Worm (Caenorhabditis elegans) whole organism, late embryonic: ENCODE data around the gene T23B7.3.
A peak's percentile ranks its signal among the peaks of the same experiment; 100 is the strongest.

Experiments used
- F13H6.1 ChIP-seq: sonication (generic microtip); optimal IDR thresholded peaks from 2 replicates; lab custom pipeline; 2016; ENCODE audit warnings: missing genetic modification characterization, missing compliant biosample characterization
- T23F11.4 ChIP-seq: fragments of 200-800 bp; sonication (Bioruptor generic); optimal IDR thresholded peaks from 2 replicates; lab custom pipeline; 2018; ENCODE audit warnings: mild to moderate bottlenecking, missing genetic modification characterization, missing compliant biosample characterization
- ahr-1 ChIP-seq: sonication (generic microtip); optimal IDR thresholded peaks from 2 replicates; lab custom pipeline; 2016; ENCODE audit warnings: missing genetic modification characterization, missing compliant biosample characterization
- ama-1 ChIP-seq: fragments of 150-350 bp; optimal IDR thresholded peaks from 2 replicates; lab custom pipeline; 2014
- ceh-2 ChIP-seq: sonication (generic microtip); optimal IDR thresholded peaks from 2 replicates; lab custom pipeline; 2016; ENCODE audit warnings: missing genotype, missing genetic modification characterization, missing compliant biosample characterization
- ceh-31 ChIP-seq: sonication (generic microtip); optimal IDR thresholded peaks from 2 replicates; lab custom pipeline; 2016; ENCODE audit warnings: missing genetic modification characterization, missing compliant biosample characterization
- ceh-34 ChIP-seq: sonication (generic microtip); optimal IDR thresholded peaks from 2 replicates; lab custom pipeline; 2016; ENCODE audit warnings: mild to moderate bottlenecking, missing genetic modification characterization, missing compliant biosample characterization
- ceh-45 ChIP-seq: fragments of 200-800 bp; sonication (Bioruptor generic); IDR thresholded peaks from 2 replicates; pipeline ENCODE4 v1.3.6; 2022; ENCODE audit warnings: missing genetic modification reagents, missing genetic modification characterization, missing compliant biosample characterization
- ceh-6 ChIP-seq: fragments of 200-800 bp; sonication (Bioruptor generic); optimal IDR thresholded peaks from 2 replicates; lab custom pipeline; 2018; ENCODE audit warnings: mild to moderate bottlenecking, missing genetic modification characterization, missing compliant biosample characterization
- ceh-9 ChIP-seq: sonication (generic microtip); optimal IDR thresholded peaks from 2 replicates; lab custom pipeline; 2016; ENCODE audit warnings: mild to moderate bottlenecking, missing genetic modification characterization, inconsistent platforms, missing compliant biosample characterization
- che-1 ChIP-seq: sonication (generic microtip); optimal IDR thresholded peaks from 2 replicates; lab custom pipeline; 2016; ENCODE audit warnings: mild to moderate bottlenecking, missing genetic modification characterization, missing compliant biosample characterization
- dmd-4 ChIP-seq: sonication (generic microtip); optimal IDR thresholded peaks from 2 replicates; lab custom pipeline; 2016; ENCODE audit warnings: borderline replicate concordance, missing genetic modification characterization, missing compliant biosample characterization
- elt-2 ChIP-seq: sonication (generic microtip); optimal IDR thresholded peaks from 2 replicates; lab custom pipeline; 2016; ENCODE audit warnings: missing genetic modification reagents, missing genetic modification characterization, missing compliant biosample characterization
- elt-4 ChIP-seq: sonication (generic microtip); optimal IDR thresholded peaks from 2 replicates; lab custom pipeline; 2016; ENCODE audit warnings: missing genetic modification characterization, missing compliant biosample characterization
- ets-4 ChIP-seq: sonication (generic microtip); optimal IDR thresholded peaks from 2 replicates; lab custom pipeline; 2016; ENCODE audit warnings: missing genetic modification characterization, missing compliant biosample characterization
- eyg-1 ChIP-seq: sonication (generic microtip); optimal IDR thresholded peaks from 2 replicates; lab custom pipeline; 2016; ENCODE audit warnings: missing genotype, missing genetic modification characterization, missing compliant biosample characterization
- gmeb-2 ChIP-seq: sonication (generic microtip); optimal IDR thresholded peaks from 2 replicates; lab custom pipeline; 2016; ENCODE audit warnings: missing genetic modification characterization, inconsistent platforms, missing compliant biosample characterization
- hlh-30 ChIP-seq: sonication (generic microtip); optimal IDR thresholded peaks from 2 replicates; lab custom pipeline; 2017; ENCODE audit warnings: antibody characterized with exemption, missing genetic modification characterization, missing compliant biosample characterization; ENCODE audit not compliant: insufficient read depth
- hlh-6 ChIP-seq: sonication (generic microtip); optimal IDR thresholded peaks from 2 replicates; lab custom pipeline; 2016; ENCODE audit warnings: missing genotype, missing genetic modification characterization, missing compliant biosample characterization
- hlh-8 ChIP-seq: sonication (generic microtip); optimal IDR thresholded peaks from 2 replicates; lab custom pipeline; 2016; ENCODE audit warnings: missing genotype, missing genetic modification characterization, missing compliant biosample characterization
- lim-6 ChIP-seq: sonication (generic microtip); optimal IDR thresholded peaks from 2 replicates; lab custom pipeline; 2016; ENCODE audit warnings: missing genetic modification characterization, missing compliant biosample characterization
- madf-2 ChIP-seq: sonication (generic microtip); optimal IDR thresholded peaks from 2 replicates; lab custom pipeline; 2017; ENCODE audit warnings: missing genetic modification characterization, missing compliant biosample characterization
- nfya-1 ChIP-seq: sonication (generic microtip); optimal IDR thresholded peaks from 2 replicates; lab custom pipeline; 2017; ENCODE audit warnings: missing genetic modification characterization, mild to moderate bottlenecking, missing compliant biosample characterization, antibody characterized with exemption, moderate library complexity
- nhr-11 ChIP-seq: fragments of 150-350 bp; optimal IDR thresholded peaks from 2 replicates; lab custom pipeline; 2014; ENCODE audit warnings: missing biosample characterization, missing genetic modification characterization
- odd-2 ChIP-seq: sonication (generic microtip); optimal IDR thresholded peaks from 2 replicates; lab custom pipeline; 2017; ENCODE audit warnings: antibody characterized with exemption, mild to moderate bottlenecking, missing genetic modification characterization, missing compliant biosample characterization
- pqm-1 ChIP-seq: sonication (generic microtip); optimal IDR thresholded peaks from 2 replicates; lab custom pipeline; 2016; ENCODE audit warnings: missing genetic modification characterization, missing compliant biosample characterization
- pros-1 ChIP-seq: fragments of 150-350 bp; optimal IDR thresholded peaks from 2 replicates; lab custom pipeline; 2014; ENCODE audit warnings: missing biosample characterization, missing genetic modification reagents, missing genetic modification characterization
- rnt-1 ChIP-seq: sonication (generic microtip); optimal IDR thresholded peaks from 2 replicates; lab custom pipeline; 2016; ENCODE audit warnings: missing genetic modification characterization, missing compliant biosample characterization
- sox-2 ChIP-seq: fragments of 200-800 bp; sonication (Bioruptor generic); IDR thresholded peaks from 2 replicates; pipeline ENCODE4 v1.3.6; 2022; ENCODE audit warnings: missing genetic modification reagents, missing genetic modification characterization, missing compliant biosample characterization
- ttx-3 ChIP-seq: sonication (generic microtip); optimal IDR thresholded peaks from 2 replicates; lab custom pipeline; 2016; ENCODE audit warnings: missing genetic modification reagents, missing genetic modification characterization, missing compliant biosample characterization
- unc-3 ChIP-seq, 2 experiments: fragments of 200-800 bp in 1 of 2; sonication (Bioruptor generic) in 1 of 2; sonication (generic microtip) in 1 of 2; conservative IDR thresholded peaks in 1 of 2; optimal IDR thresholded peaks in 1 of 2; 2 replicates each; pipeline versions ENCODE4 v1.3.6 to Lab custom; 2016 to 2022; ENCODE audit warnings: missing compliant biosample characterization in 2 of 2, missing genetic modification characterization in 2 of 2, missing genetic modification reagents in 1 of 2
- unc-55 ChIP-seq: sonication (generic microtip); optimal IDR thresholded peaks from 2 replicates; lab custom pipeline; 2017; ENCODE audit warnings: missing biosample characterization, missing genetic modification reagents, missing genetic modification characterization
- unc-86 ChIP-seq: sonication (generic microtip); optimal IDR thresholded peaks from 2 replicates; lab custom pipeline; 2016; ENCODE audit warnings: missing genetic modification characterization, missing compliant biosample characterization
- ztf-16 ChIP-seq: sonication (generic microtip); optimal IDR thresholded peaks from 2 replicates; lab custom pipeline; 2017; ENCODE audit warnings: missing genetic modification characterization, missing compliant biosample characterization

Gene T23B7.3

ce11 chrII:4849885-4850284 lies at the start of gene T23B7.3:
T23B7.3 (plus strand) TSS chrII:4850185.
- TF ChIP-seq nfya-1, result no peak
- TF ChIP-seq ceh-9, result no peak
- no peak for TF ChIP-seq hlh-6
- no peak for TF ChIP-seq hlh-30 (tag; lab: Kevin White, UChicago)
- no peak for TF ChIP-seq ceh-45 (GFP tag; lab: Robert Waterston, UW)
- TF ChIP-seq ama-1 (lab: Kevin White, UChicago), result no peak
- TF ChIP-seq gmeb-2 (tag; lab: Kevin White, UChicago), result no peak
- TF ChIP-seq ceh-2, result no peak
- no peak for TF ChIP-seq lim-6 (tag; lab: Kevin White, UChicago)
- no peak for TF ChIP-seq ceh-31 (tag; lab: Kevin White, UChicago)
- no peak for TF ChIP-seq ttx-3 (tag; lab: Kevin White, UChicago)
- TF ChIP-seq sox-2 (GFP tag; lab: Robert Waterston, UW), result no peak
- no peak for TF ChIP-seq unc-3 (GFP tag; conservative IDR thresholded peaks at IDR 0.05; lab: Robert Waterston, UW)
- TF ChIP-seq unc-3 (tag; optimal IDR thresholded peaks at IDR 0.05; lab: Kevin White, UChicago), result no peak
- no peak for TF ChIP-seq T23F11.4 (GFP tag; lab: Kevin White, UChicago)
- no peak for TF ChIP-seq hlh-8 (tag; lab: Kevin White, UChicago)

DNA sequence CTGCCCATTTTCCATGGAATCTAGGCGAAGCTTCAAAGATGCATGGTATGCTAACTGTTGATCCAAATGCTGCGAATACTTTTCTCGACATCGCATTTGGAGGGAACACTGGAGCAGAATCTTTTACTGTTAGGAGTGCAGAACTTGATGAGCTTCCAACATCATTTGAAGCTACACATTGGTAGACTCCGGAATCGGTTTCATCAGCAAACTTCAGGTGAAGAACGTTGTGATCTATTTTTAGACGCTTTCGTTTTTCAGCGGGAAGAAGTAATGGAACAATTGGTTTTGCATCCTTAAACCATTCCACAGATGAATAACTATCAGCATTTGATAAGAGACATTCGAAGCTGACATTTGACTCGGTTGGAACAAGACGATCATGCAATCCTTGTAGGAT lies 49.5 kb upstream of the T23B7.3 start:
- no peak for TF ChIP-seq ceh-34 (tag; lab: Kevin White, UChicago)
- TF ChIP-seq che-1, result no peak
- no peak for TF ChIP-seq ztf-16 (tag; lab: Kevin White, UChicago)
- no peak for TF ChIP-seq lim-6 (tag; lab: Kevin White, UChicago)
- TF ChIP-seq ceh-45 (GFP tag; lab: Robert Waterston, UW), result no peak
- TF ChIP-seq ahr-1, result no peak
- TF ChIP-seq ttx-3 (tag; lab: Kevin White, UChicago), result no peak
- no peak for TF ChIP-seq hlh-8 (tag; lab: Kevin White, UChicago)
- TF ChIP-seq dmd-4, result no peak
- no peak for TF ChIP-seq elt-4 (tag; lab: Kevin White, UChicago)
- TF ChIP-seq F13H6.1, result no peak
- TF ChIP-seq rnt-1, result no peak
- no peak for TF ChIP-seq nhr-11 (tag; lab: Kevin White, UChicago)
- TF ChIP-seq madf-2 (tag; lab: Kevin White, UChicago), result no peak
- no peak for TF ChIP-seq pros-1 (tag; lab: Kevin White, UChicago)

DNA sequence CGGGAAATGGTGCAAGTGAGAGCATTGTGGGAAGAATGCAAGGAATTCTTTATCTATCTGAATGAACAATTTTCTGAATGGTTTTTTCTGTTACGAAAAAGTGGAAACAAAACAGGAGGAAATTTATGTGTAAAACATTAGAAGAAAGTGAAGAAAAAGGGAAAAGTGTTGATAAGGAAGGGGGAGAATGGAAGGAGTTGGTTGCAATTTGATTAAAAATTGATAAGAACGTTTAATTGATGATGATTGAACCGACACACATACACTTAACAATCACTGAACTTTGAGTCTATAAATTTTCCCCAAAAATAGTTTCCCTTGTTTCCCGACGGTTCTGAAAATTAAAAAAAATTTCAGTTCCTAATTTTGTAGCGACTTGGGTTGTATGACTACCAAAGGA lies 47.1 kb upstream of the T23B7.3 start:
- TF ChIP-seq elt-2 (peak; percentile 80), nfya-1 (no peak)

DNA sequence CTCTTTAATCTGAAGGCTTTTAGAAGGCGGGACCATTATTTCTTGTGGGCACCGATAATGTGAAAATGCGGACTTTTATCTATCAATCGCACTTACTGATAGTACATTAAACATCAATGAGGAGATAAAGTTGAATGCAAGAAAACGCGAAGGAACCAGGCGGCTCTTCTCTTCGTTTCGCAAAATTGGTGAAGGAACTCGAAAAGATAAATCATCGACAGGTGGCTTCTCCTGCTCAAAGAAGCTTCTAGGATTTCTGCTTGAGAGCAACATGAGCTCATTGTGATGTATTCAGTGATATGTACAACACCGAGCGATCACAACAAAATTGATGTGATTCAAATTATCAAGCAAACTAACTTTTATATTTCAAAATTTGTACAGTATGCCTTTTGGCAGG lies 44.2 kb upstream of the T23B7.3 start:
- TF ChIP-seq unc-55 (GFP tag; lab: Kevin White, UChicago), result peak; percentile 61
- TF ChIP-seq rnt-1, result peak; percentile 52
- no peak for TF ChIP-seq unc-86 (tag; lab: Kevin White, UChicago)
- no peak for TF ChIP-seq T23F11.4 (GFP tag; lab: Kevin White, UChicago)
- no peak for TF ChIP-seq ceh-9
- TF ChIP-seq eyg-1 (tag; lab: Kevin White, UChicago), result no peak
- TF ChIP-seq ahr-1, result no peak

ce11 chrII:4806261-4806660 lies 43.7 kb upstream of the T23B7.3 start:
- no peak for TF ChIP-seq pqm-1 (tag; lab: Kevin White, UChicago)
- no peak for TF ChIP-seq madf-2 (tag; lab: Kevin White, UChicago)
- TF ChIP-seq ets-4, result no peak
- no peak for TF ChIP-seq ceh-6 (GFP tag; lab: Kevin White, UChicago)
- TF ChIP-seq, all 69 proteins: peak for 0

- TF ChIP-seq eyg-1 (tag; lab: Kevin White, UChicago) (no peak), pqm-1 (tag; lab: Kevin White, UChicago) (no peak), madf-2 (tag; lab: Kevin White, UChicago) (no peak), sox-2 (GFP tag; lab: Robert Waterston, UW) (no peak), odd-2 (tag; lab: Kevin White, UChicago) (no peak)
These were observed 43.3 kb upstream of the T23B7.3 start for ce11 chrII:4806726-4807125.
